Worm (Caenorhabditis elegans) whole organism, late embryonic: ENCODE results near the gene ZK287.9.

ENCODE experiments used
- rnt-1 ChIP-seq: sonication (generic microtip); optimal IDR thresholded peaks from 2 replicates; lab custom pipeline; 2016; ENCODE audit warnings: missing genetic modification characterization, missing compliant biosample characterization
- tbx-7 ChIP-seq: sonication (generic microtip); optimal IDR thresholded peaks from 2 replicates; lab custom pipeline; 2016; ENCODE audit warnings: missing genotype, missing genetic modification characterization, missing compliant biosample characterization

ce11 chrV:9714909-9715308, 35.8 kb downstream of the ZK287.9 start, which contains the start of gene F40F9.3:
- TF ChIP-seq rnt-1 (tag; lab: Kevin White, UChicago), result no peak
- TF ChIP-seq tbx-7 (tag; lab: Kevin White, UChicago), result no peak
